Fruit fly (Drosophila melanogaster) Kc167 (cell line): ENCODE data around the gene mtm.

Experiments
- Myc ChIP-seq: fragments of >200 bp; optimal IDR thresholded peaks from 2 replicates; lab custom pipeline; 2017; ENCODE audit warnings: missing external identifiers
- Sin3A ChIP-seq: fragments of >200 bp; optimal IDR thresholded peaks from 2 replicates; lab custom pipeline; 2018; ENCODE audit warnings: missing external identifiers
- insv ChIP-seq: fragments of >200 bp; optimal IDR thresholded peaks from 3 replicates; lab custom pipeline; 2018; ENCODE audit warnings: missing external identifiers
- psq ChIP-seq: fragments of >200 bp; optimal IDR thresholded peaks from 2 replicates; lab custom pipeline; 2017; ENCODE audit warnings: missing external identifiers
- ttk ChIP-seq: sonication (Bioruptor generic); optimal IDR thresholded peaks from 2 replicates; lab custom pipeline; 2017; ENCODE audit warnings: missing external identifiers

- TF ChIP-seq psq (lab: Kevin White, UChicago), result no peak
- no peak for TF ChIP-seq ttk (lab: Kevin White, UChicago)
- TF ChIP-seq Myc (lab: Kevin White, UChicago), result no peak
- no peak for TF ChIP-seq insv
- TF ChIP-seq Sin3A (lab: Kevin White, UChicago), result no peak
These were observed 30.1 kb downstream of the mtm start, which contains the start of gene Gal for dm6 chr2L:6006508-6007232.
